Fruit fly (Drosophila melanogaster) whole organism, embryonic: Measurements from ENCODE around the gene CG7806.

Experiments used
- CG10431 ChIP-seq: fragments of 200-800 bp; sonication (Bioruptor generic); optimal IDR thresholded peaks from 3 replicates; lab custom pipeline; 2018; ENCODE audit warnings: missing biosample characterization, mild to moderate bottlenecking, missing genetic modification characterization
- CG15073 ChIP-seq: fragments of 200-800 bp; sonication (Bioruptor generic); optimal IDR thresholded peaks from 2 replicates; lab custom pipeline; 2016; ENCODE audit warnings: missing biosample characterization, missing genetic modification characterization
- CG1529 ChIP-seq: fragments of 200-800 bp; sonication (Bioruptor generic); optimal IDR thresholded peaks from 3 replicates; lab custom pipeline; 2018; ENCODE audit warnings: missing biosample characterization, missing genetic modification characterization
- CG15696 ChIP-seq: fragments of 200-800 bp; sonication (Bioruptor generic); optimal IDR thresholded peaks from 2 replicates; lab custom pipeline; 2019; ENCODE audit warnings: missing biosample characterization, mild to moderate bottlenecking, missing genetic modification characterization, moderate library complexity
- CG1603 ChIP-seq: fragments of 200-800 bp; sonication (Bioruptor generic); optimal IDR thresholded peaks from 2 replicates; lab custom pipeline; 2019; ENCODE audit warnings: missing biosample characterization, mild to moderate bottlenecking, missing genetic modification characterization, moderate library complexity
- CG2199 ChIP-seq: fragments of 200-800 bp; sonication (Bioruptor generic); IDR thresholded peaks from 3 replicates; pipeline ENCODE4 v1.3.6; 2022; ENCODE audit warnings: missing biosample characterization, missing genetic modification characterization
- CG3407 ChIP-seq: fragments of 200-800 bp; sonication (Bioruptor generic); optimal IDR thresholded peaks from 2 replicates; lab custom pipeline; 2018; ENCODE audit warnings: missing biosample characterization, mild to moderate bottlenecking, missing genetic modification characterization
- CG34376 ChIP-seq: fragments of 200-800 bp; sonication (Bioruptor generic); optimal IDR thresholded peaks from 2 replicates; lab custom pipeline; 2018; ENCODE audit warnings: missing biosample characterization, mild to moderate bottlenecking, missing genetic modification characterization
- CG4282 ChIP-seq: fragments of 200-800 bp; sonication (Bioruptor generic); optimal IDR thresholded peaks from 2 replicates; lab custom pipeline; 2016; ENCODE audit warnings: missing biosample characterization, missing genetic modification characterization
- CG4424 ChIP-seq: fragments of 200-800 bp; sonication (Bioruptor generic); optimal IDR thresholded peaks from 3 replicates; lab custom pipeline; 2016; ENCODE audit warnings: missing biosample characterization, missing genetic modification characterization
- CG6854 ChIP-seq: fragments of 200-800 bp; sonication (Bioruptor generic); optimal IDR thresholded peaks from 3 replicates; lab custom pipeline; 2017; ENCODE audit warnings: missing biosample characterization, mild to moderate bottlenecking, missing genetic modification characterization
- CG7786 ChIP-seq: fragments of 200-800 bp; sonication (Bioruptor generic); optimal IDR thresholded peaks from 2 replicates; lab custom pipeline; 2016; ENCODE audit warnings: missing biosample characterization, missing genetic modification characterization
- Dref ChIP-seq: fragments of 200-800 bp; sonication (Bioruptor generic); IDR thresholded peaks from 2 replicates; pipeline ENCODE4 v1.3.6; 2022; ENCODE audit warnings: missing biosample characterization, missing genetic modification characterization
- ERR ChIP-seq: fragments of 200-800 bp; sonication (Bioruptor generic); optimal IDR thresholded peaks from 2 replicates; lab custom pipeline; 2016; ENCODE audit warnings: missing biosample characterization, missing genetic modification characterization
- Ets65A ChIP-seq: fragments of 200-800 bp; sonication (Bioruptor generic); peaks from one replicate; lab custom pipeline; 2016; ENCODE audit warnings: missing biosample characterization, missing genetic modification characterization
- Fer3 ChIP-seq: fragments of 200-800 bp; sonication (Bioruptor generic); optimal IDR thresholded peaks from 2 replicates; lab custom pipeline; 2018; ENCODE audit warnings: missing biosample characterization, mild to moderate bottlenecking, missing genetic modification characterization, moderate library complexity
- MTF-1 ChIP-seq: fragments of 200-800 bp; sonication (Bioruptor generic); optimal IDR thresholded peaks from 2 replicates; lab custom pipeline; 2018; ENCODE audit warnings: missing biosample characterization, mild to moderate bottlenecking, missing genetic modification characterization, borderline replicate concordance
- NFAT ChIP-seq: fragments of 200-800 bp; sonication (Bioruptor generic); IDR thresholded peaks from 2 replicates; pipeline ENCODE4 v1.3.6; 2022; ENCODE audit warnings: missing biosample characterization, missing genetic modification characterization
- Optix ChIP-seq: fragments of 200-800 bp; sonication (Bioruptor generic); IDR thresholded peaks from 3 replicates; pipeline ENCODE4 v1.3.6; 2022; ENCODE audit warnings: missing biosample characterization, missing genetic modification characterization
- Poxn ChIP-seq: fragments of 200-800 bp; sonication (Bioruptor generic); IDR thresholded peaks from 2 replicates; pipeline ENCODE4 v1.3.6; 2022; ENCODE audit warnings: missing biosample characterization, missing genetic modification characterization
- Sox100B ChIP-seq: fragments of 200-800 bp; sonication (Bioruptor generic); optimal IDR thresholded peaks from 3 replicates; lab custom pipeline; 2018; ENCODE audit warnings: missing biosample characterization, mild to moderate bottlenecking, missing genetic modification characterization
- Spps ChIP-seq: fragments of 200-800 bp; sonication (Bioruptor generic); optimal IDR thresholded peaks from 2 replicates; lab custom pipeline; 2018; ENCODE audit warnings: missing biosample characterization, mild to moderate bottlenecking, missing genetic modification characterization
- Sry-δ ChIP-seq: fragments of 200-800 bp; sonication (Bioruptor generic); optimal IDR thresholded peaks from 2 replicates; lab custom pipeline; 2016; ENCODE audit warnings: missing biosample characterization, missing genetic modification characterization
- ara ChIP-seq: fragments of 200-800 bp; sonication (Bioruptor generic); IDR thresholded peaks from 2 replicates; pipeline ENCODE4 v1.3.6; 2022; ENCODE audit warnings: missing biosample characterization, missing genetic modification characterization
- ash1 ChIP-seq: fragments of 200-800 bp; sonication (Bioruptor generic); optimal IDR thresholded peaks from 2 replicates; lab custom pipeline; 2018; ENCODE audit warnings: missing biosample characterization, mild to moderate bottlenecking, missing genetic modification characterization
- bab2 ChIP-seq: fragments of 200-800 bp; sonication (Bioruptor generic); optimal IDR thresholded peaks from 2 replicates; lab custom pipeline; 2016; ENCODE audit warnings: missing biosample characterization, missing genetic modification characterization
- bowl ChIP-seq: fragments of 200-800 bp; sonication (Bioruptor generic); IDR thresholded peaks from 2 replicates; pipeline ENCODE4 v1.3.6; 2022; ENCODE audit warnings: missing biosample characterization, missing genetic modification characterization
- crc ChIP-seq: fragments of 200-800 bp; sonication (Bioruptor generic); optimal IDR thresholded peaks from 2 replicates; lab custom pipeline; 2016; ENCODE audit warnings: missing biosample characterization, missing genetic modification characterization
- esg ChIP-seq: fragments of 200-800 bp; sonication (Bioruptor generic); conservative IDR thresholded peaks from 2 replicates; pipeline ENCODE4 v1.3.6; 2022; ENCODE audit warnings: missing biosample characterization, missing genetic modification characterization
- ewg ChIP-seq: fragments of 200-800 bp; sonication (Bioruptor generic); optimal IDR thresholded peaks from 3 replicates; lab custom pipeline; 2017; ENCODE audit warnings: mild to moderate bottlenecking, missing biosample characterization, missing genetic modification reagents, missing genetic modification characterization
- fd102C ChIP-seq: fragments of 200-800 bp; sonication (Bioruptor generic); optimal IDR thresholded peaks from 2 replicates; lab custom pipeline; 2018; ENCODE audit warnings: missing biosample characterization, mild to moderate bottlenecking, missing genetic modification characterization, moderate library complexity
- insv ChIP-seq, 2 experiments: fragments of 200-800 bp; sonication (Bioruptor generic); optimal IDR thresholded peaks; 3 replicates each; lab custom pipeline; 2016 to 2018; ENCODE audit warnings: missing biosample characterization in 2 of 2, missing genetic modification characterization in 2 of 2
- ken ChIP-seq: fragments of 200-800 bp; sonication (Bioruptor generic); IDR thresholded peaks from 3 replicates; pipeline ENCODE4 v1.3.6; 2022; ENCODE audit warnings: missing biosample characterization, missing genetic modification characterization
- kni ChIP-seq: fragments of 200-800 bp; sonication (Bioruptor generic); optimal IDR thresholded peaks from 3 replicates; lab custom pipeline; 2017; ENCODE audit warnings: mild to moderate bottlenecking, missing biosample characterization, missing genetic modification reagents, missing genetic modification characterization
- nom ChIP-seq: fragments of 200-800 bp; sonication (Bioruptor generic); optimal IDR thresholded peaks from 2 replicates; lab custom pipeline; 2017; ENCODE audit warnings: missing biosample characterization, missing genetic modification characterization, mild to moderate bottlenecking, moderate library complexity, missing genetic modification reagents
- odd ChIP-seq: fragments of 200-800 bp; sonication (Bioruptor generic); optimal IDR thresholded peaks from 2 replicates; lab custom pipeline; 2017; ENCODE audit warnings: missing biosample characterization, mild to moderate bottlenecking, missing genetic modification characterization
- onecut ChIP-seq: fragments of 200-800 bp; sonication (Bioruptor generic); IDR thresholded peaks from 2 replicates; pipeline ENCODE4 v1.3.6; 2022; ENCODE audit warnings: missing biosample characterization, missing genetic modification characterization
- p53 ChIP-seq: fragments of 200-800 bp; sonication (Bioruptor generic); optimal IDR thresholded peaks from 2 replicates; lab custom pipeline; 2016; ENCODE audit warnings: missing biosample characterization, missing genetic modification characterization
- peb ChIP-seq: fragments of 200-800 bp; sonication (Bioruptor generic); IDR thresholded peaks from 2 replicates; pipeline ENCODE4 v1.3.6; 2022; ENCODE audit warnings: missing biosample characterization, missing genetic modification characterization
- sens ChIP-seq: fragments of 200-800 bp; sonication (Bioruptor generic); peaks from one replicate; lab custom pipeline; 2016; ENCODE audit warnings: missing biosample characterization, missing genetic modification characterization
- slou ChIP-seq: fragments of 200-800 bp; sonication (Bioruptor generic); optimal IDR thresholded peaks from 3 replicates; lab custom pipeline; 2016; ENCODE audit warnings: missing biosample characterization, missing genetic modification characterization
- sr ChIP-seq: fragments of 200-800 bp; sonication (Bioruptor generic); IDR thresholded peaks from 3 replicates; pipeline ENCODE4 v1.3.6; 2022; ENCODE audit warnings: missing biosample characterization, missing genetic modification characterization
- stc ChIP-seq: fragments of 200-800 bp; sonication (Bioruptor generic); IDR thresholded peaks from 2 replicates; pipeline ENCODE4 v1.3.6; 2022; ENCODE audit warnings: missing biosample characterization, missing genetic modification characterization
- tll ChIP-seq, 2 experiments: fragments of 200-800 bp in 1 of 2; fragments of >200 bp in 1 of 2; sonication (Bioruptor generic) in 1 of 2; optimal IDR thresholded peaks; 2 replicates each; lab custom pipeline; 2017 to 2019; ENCODE audit warnings: missing biosample characterization in 2 of 2, missing genetic modification characterization in 2 of 2, mild to moderate bottlenecking in 1 of 2, moderate library complexity in 1 of 2
- tna ChIP-seq: fragments of 200-800 bp; sonication (Bioruptor generic); IDR thresholded peaks from 2 replicates; pipeline ENCODE4 v1.3.6; 2022; ENCODE audit warnings: missing biosample characterization, missing genetic modification characterization; ENCODE audit not compliant: partially characterized antibody
- ttk ChIP-seq: fragments of 200-800 bp; sonication (Bioruptor generic); IDR thresholded peaks from 2 replicates; pipeline ENCODE4 v2.1.2; 2022; ENCODE audit warnings: missing biosample characterization, missing genetic modification characterization
- twi ChIP-seq: fragments of 200-800 bp; optimal IDR thresholded peaks from 2 replicates; lab custom pipeline; 2019; ENCODE audit warnings: missing biosample characterization, mild to moderate bottlenecking, missing genetic modification characterization, moderate library complexity

Gene CG7806

dm6 chr2L:8289352-8290091 lies 21.7 kb upstream of the CG7806 start (continued):
- TF ChIP-seq CG7786 (GFP tag; lab: Kevin White, UChicago) (no peak), ash1 (GFP tag; lab: Kevin White, UChicago) (no peak), CG15696 (tag; lab: Kevin White, UChicago) (peak; percentile 53), CG4424 (no peak), kni (GFP tag; lab: Kevin White, UChicago) (peak; percentile 84), tll (GFP tag; optimal IDR thresholded peaks at IDR 0.05; lab: Kevin White, UChicago) (peak in 1 of 2 experiments; percentile 71), CG1603 (tag; lab: Kevin White, UChicago) (peak; percentile 14), ara (GFP tag; lab: Robert Waterston, UW) (peak; percentile 35; the same call in 1 of the 2 replicates), CG15073 (GFP tag; lab: Kevin White, UChicago) (no peak), MTF-1 (peak; percentile 27), NFAT (GFP tag; lab: Robert Waterston, UW) (no peak), bab2 (no peak), ken (GFP tag; lab: Robert Waterston, UW) (no peak), CG34376 (GFP tag; lab: Kevin White, UChicago) (no peak), CG10431 (GFP tag; lab: Kevin White, UChicago) (peak; percentile 6), nom (GFP tag; lab: Kevin White, UChicago) (no peak), slou (no peak), CG6854 (no peak)

dm6 chr2L:8290092-8290424 lies 21.1 kb upstream of the CG7806 start:
- TF ChIP-seq insv (GFP tag; optimal IDR thresholded peaks at IDR 0.05; lab: Kevin White, UChicago) = peak in 1 of 2 experiments; percentile 89
- no peak for TF ChIP-seq Sry-δ (GFP tag; lab: Kevin White, UChicago)
- TF ChIP-seq CG1529 (GFP tag; lab: Kevin White, UChicago) = peak; percentile 48
- peak; percentile 5 for TF ChIP-seq twi (tag; lab: Kevin White, UChicago)
- no peak for TF ChIP-seq stc (GFP tag; lab: Robert Waterston, UW)
- no peak for TF ChIP-seq sr (GFP tag; lab: Robert Waterston, UW)
- peak; percentile 70 for TF ChIP-seq sens (GFP tag; lab: Kevin White, UChicago)
- TF ChIP-seq, all 482 proteins: peak for 4

- TF ChIP-seq CG3407 (GFP tag; lab: Kevin White, UChicago) (no peak), Spps (tag; lab: Kevin White, UChicago) (no peak), CG4282 (GFP tag; lab: Kevin White, UChicago) (no peak), CG1529 (GFP tag; lab: Kevin White, UChicago) (no peak), p53 (GFP tag; lab: Kevin White, UChicago) (no peak), Optix (GFP tag; lab: Robert Waterston, UW) (peak; percentile 26; the same call in 1 of the 3 replicates), Sox100B (GFP tag; lab: Kevin White, UChicago) (no peak), ewg (peak; percentile 17), fd102C (GFP tag; lab: Kevin White, UChicago) (no peak), CG10431 (GFP tag; lab: Kevin White, UChicago) (no peak), onecut (0 out of 2 replicates have a peak, but pooled peaks have one; percentile 39), CG2199 (GFP tag; lab: Robert Waterston, UW) (0 out of 3 replicates have a peak, but pooled peaks have one; percentile 62), Poxn (no peak), Ets65A (peak; percentile 88), esg (GFP tag; lab: Robert Waterston, UW) (no peak; the same call in 1 of the 2 replicates), ERR (GFP tag; lab: Kevin White, UChicago) (no peak), odd (GFP tag; lab: Kevin White, UChicago) (no peak), peb (GFP tag; lab: Robert Waterston, UW) (no peak), bowl (no peak), crc (GFP tag; lab: Kevin White, UChicago) (no peak), tna (GFP tag; lab: Robert Waterston, UW) (no peak), Fer3 (no peak), Dref (GFP tag; lab: Robert Waterston, UW) (no peak), ttk (no peak)
Measured at dm6 chr2L:8290653-8291233, 20.5 kb upstream of the CG7806 start.
